Fruit fly (Drosophila melanogaster) whole organism, embryonic: ENCODE data around the gene CG10431.

ENCODE experiments used
- CG15011 ChIP-seq: fragments of 200-800 bp; sonication (Bioruptor generic); optimal IDR thresholded peaks from 3 replicates; lab custom pipeline; 2018; ENCODE audit warnings: missing biosample characterization, mild to moderate bottlenecking, missing genetic modification characterization
- CG17328 ChIP-seq: fragments of 200-800 bp; sonication (Bioruptor generic); IDR thresholded peaks from 2 replicates; pipeline ENCODE4 v1.3.6; 2022; ENCODE audit warnings: missing biosample characterization, missing genetic modification characterization
- CG2129 ChIP-seq: fragments of 200-800 bp; sonication (Bioruptor generic); IDR thresholded peaks from 2 replicates; pipeline ENCODE4 v1.3.6; 2022; ENCODE audit warnings: missing biosample characterization, missing genetic modification characterization; ENCODE audit not compliant: partially characterized antibody
- CG34376 ChIP-seq: fragments of 200-800 bp; sonication (Bioruptor generic); optimal IDR thresholded peaks from 2 replicates; lab custom pipeline; 2018; ENCODE audit warnings: missing biosample characterization, mild to moderate bottlenecking, missing genetic modification characterization
- CG4424 ChIP-seq: fragments of 200-800 bp; sonication (Bioruptor generic); optimal IDR thresholded peaks from 3 replicates; lab custom pipeline; 2016; ENCODE audit warnings: missing biosample characterization, missing genetic modification characterization
- CG7928 ChIP-seq: fragments of 200-800 bp; sonication (Bioruptor generic); optimal IDR thresholded peaks from 2 replicates; lab custom pipeline; 2017; ENCODE audit warnings: missing biosample characterization, mild to moderate bottlenecking, missing genetic modification characterization
- HLH4C ChIP-seq: fragments of 200-800 bp; sonication (Bioruptor generic); IDR thresholded peaks from 3 replicates; pipeline ENCODE4 v1.3.6; 2022; ENCODE audit warnings: missing biosample characterization, missing genetic modification characterization; ENCODE audit not compliant: partially characterized antibody
- ac ChIP-seq: fragments of 200-800 bp; sonication (Bioruptor generic); optimal IDR thresholded peaks from 3 replicates; lab custom pipeline; 2017; ENCODE audit warnings: missing biosample characterization, mild to moderate bottlenecking, missing genetic modification characterization
- fd102C ChIP-seq: fragments of 200-800 bp; sonication (Bioruptor generic); optimal IDR thresholded peaks from 2 replicates; lab custom pipeline; 2018; ENCODE audit warnings: missing biosample characterization, mild to moderate bottlenecking, missing genetic modification characterization, moderate library complexity
- ken ChIP-seq: fragments of 200-800 bp; sonication (Bioruptor generic); IDR thresholded peaks from 3 replicates; pipeline ENCODE4 v1.3.6; 2022; ENCODE audit warnings: missing biosample characterization, missing genetic modification characterization
- so ChIP-seq: fragments of 200-800 bp; sonication (Bioruptor generic); IDR thresholded peaks from 3 replicates; pipeline ENCODE4 v1.3.6; 2022; ENCODE audit warnings: missing biosample characterization, missing genetic modification characterization
- tin ChIP-seq: fragments of 200-800 bp; sonication (Bioruptor generic); optimal IDR thresholded peaks from 3 replicates; lab custom pipeline; 2016; ENCODE audit warnings: missing biosample characterization, missing genetic modification characterization

dm6 chr2L:18951674-18952073, 22.8 kb upstream of the CG10431 start, which contains the start of gene Nedd8:
- TF ChIP-seq CG7928, result no peak
- TF ChIP-seq CG15011, result no peak
- no peak for TF ChIP-seq ac (GFP tag; lab: Kevin White, UChicago)
- TF ChIP-seq so (GFP tag; lab: Robert Waterston, UW), result no peak
- no peak for TF ChIP-seq ken (GFP tag; lab: Robert Waterston, UW)
- peak; percentile 74 for TF ChIP-seq CG2129
- TF ChIP-seq HLH4C (GFP tag; lab: Robert Waterston, UW), result peak; percentile 78
- no peak for TF ChIP-seq CG34376 (GFP tag; lab: Kevin White, UChicago)
- TF ChIP-seq CG4424, result no peak
- no peak for TF ChIP-seq fd102C (GFP tag; lab: Kevin White, UChicago)
- TF ChIP-seq CG17328 (GFP tag; lab: Robert Waterston, UW), result no peak
- TF ChIP-seq tin (GFP tag; lab: Kevin White, UChicago), result no peak
